Worm (Caenorhabditis elegans) whole organism, L4/young adult: ENCODE data around the gene srm-2.

Experiments used
- W03F9.2 ChIP-seq: fragments of 150-350 bp; optimal IDR thresholded peaks from 2 replicates; lab custom pipeline; 2014; ENCODE audit warnings: missing biosample characterization, missing genetic modification characterization
- dao-5 ChIP-seq: sonication (generic microtip); optimal IDR thresholded peaks from 2 replicates; lab custom pipeline; 2016; ENCODE audit warnings: missing genotype, missing genetic modification characterization, moderate library complexity, missing compliant biosample characterization
- him-1 ChIP-seq: sonication (generic microtip); optimal IDR thresholded peaks from 2 replicates; lab custom pipeline; 2016; ENCODE audit warnings: missing genotype, missing genetic modification reagents, missing genetic modification characterization, missing compliant biosample characterization

srm-2 gene

ce11 chrIV:5008378-5008777, at the start of gene srm-2:
srm-2 (plus strand) TSS chrIV:5008678.
- TF ChIP-seq W03F9.2 (tag; lab: Kevin White, UChicago) (no peak), him-1 (tag; lab: Kevin White, UChicago) (no peak), dao-5 (tag; lab: Kevin White, UChicago) (no peak)

DNA sequence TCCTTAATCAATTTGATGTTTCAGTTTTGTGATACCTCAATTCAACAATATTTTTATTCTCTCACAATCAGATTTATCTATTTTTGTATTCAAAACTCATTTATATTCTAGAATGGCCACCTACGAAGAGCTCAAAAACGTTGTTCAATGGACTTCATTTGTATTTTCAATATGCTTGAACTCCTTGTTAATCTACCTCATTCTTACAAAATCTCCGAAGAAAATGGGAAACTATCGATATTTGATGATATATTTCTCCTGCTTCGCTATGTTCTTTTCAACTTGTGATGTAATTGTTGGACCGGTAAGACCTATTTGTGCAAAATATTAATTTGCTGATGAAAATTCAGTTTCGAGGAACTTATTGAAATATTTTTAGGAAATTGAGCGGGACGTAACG, 47.9 kb upstream of the srm-2 start, which contains the start of gene str-164:
Gene str-164 (plus strand): TSS at position 113 of the 400 bp plus-strand sequence.
- TF ChIP-seq him-1 (tag; lab: Kevin White, UChicago) (no peak), W03F9.2 (tag; lab: Kevin White, UChicago) (no peak), dao-5 (tag; lab: Kevin White, UChicago) (no peak)

DNA sequence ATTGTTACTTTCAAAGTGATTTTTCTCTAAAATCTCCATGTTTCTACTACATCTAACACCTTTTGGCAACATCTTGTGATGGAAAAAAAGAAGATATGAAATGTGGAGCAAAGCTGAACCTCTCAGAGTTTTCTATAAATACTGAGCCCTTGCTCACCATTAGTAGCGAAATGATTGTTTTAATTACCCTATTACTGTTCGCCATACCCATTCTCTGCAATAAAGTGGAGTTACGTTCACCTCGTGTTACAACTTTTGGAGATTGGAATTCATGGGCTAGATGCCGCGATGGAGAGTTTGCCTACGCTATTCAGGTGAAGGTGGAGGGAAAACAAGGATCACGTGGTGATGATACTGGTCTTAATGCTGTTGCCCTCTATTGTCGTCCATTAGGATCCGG, 44.6 kb upstream of the srm-2 start, which contains the start of gene txt-3:
Gene txt-3 (plus strand): TSS at position 125 of the 400 bp plus-strand sequence.
- no peak for TF ChIP-seq W03F9.2 (tag; lab: Kevin White, UChicago)

DNA sequence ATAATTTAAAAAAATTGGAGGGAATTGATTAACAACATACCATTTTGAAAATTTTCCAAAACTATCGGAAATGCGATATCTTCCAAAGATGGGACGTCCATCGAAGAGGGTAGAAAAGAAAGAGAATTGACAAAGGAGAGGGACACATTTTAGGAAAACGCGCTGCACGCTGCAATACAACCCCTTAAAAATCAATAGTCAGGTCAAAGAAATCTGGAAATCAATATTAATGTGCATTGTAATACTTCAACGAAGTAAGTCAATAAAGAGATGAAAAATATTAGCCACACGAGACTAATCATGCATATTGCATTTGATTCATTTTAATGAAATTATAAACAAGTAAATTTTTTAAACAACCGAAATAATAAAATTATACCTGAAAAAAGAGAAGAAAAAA, 39.1 kb upstream of the srm-2 start, which contains the start of gene Y9C9A.13:
Gene Y9C9A.13 (minus strand): TSS at position 101 of the 400 bp plus-strand sequence.
- TF ChIP-seq him-1 (tag; lab: Kevin White, UChicago) (no peak), dao-5 (tag; lab: Kevin White, UChicago) (no peak), W03F9.2 (tag; lab: Kevin White, UChicago) (no peak)

DNA sequence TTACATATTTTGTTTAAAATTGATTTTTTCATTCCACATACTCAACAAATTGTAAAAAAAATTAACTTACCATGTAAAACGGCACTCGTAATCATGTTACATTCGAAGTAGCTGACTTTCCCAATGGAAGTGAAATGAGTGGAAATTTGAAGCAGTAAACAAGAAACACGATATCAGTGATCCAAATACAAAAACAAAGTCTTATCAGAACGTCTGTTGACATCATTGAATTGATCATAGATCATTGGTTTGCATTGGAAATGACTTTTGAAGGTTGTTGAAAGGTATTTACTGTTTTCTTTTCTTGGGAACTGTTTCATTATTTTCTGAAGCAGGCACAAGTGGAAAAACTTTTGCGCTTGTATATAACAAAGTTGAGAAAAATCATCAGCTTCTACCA, 32.5 kb upstream of the srm-2 start, which contains the start of gene Y9C9A.16:
Gene Y9C9A.16 (minus strand): TSS at position 131 of the 400 bp plus-strand sequence.
- no peak for TF ChIP-seq him-1 (tag; lab: Kevin White, UChicago)
- no peak for TF ChIP-seq dao-5 (tag; lab: Kevin White, UChicago)
- no peak for TF ChIP-seq W03F9.2 (tag; lab: Kevin White, UChicago)

ce11 chrIV:4977176-4977693, 31.2 kb upstream of the srm-2 start, which contains the start of gene E03H12.5:
E03H12.5 (plus strand) TSS chrIV:4977226.
- TF ChIP-seq him-1 (tag; lab: Kevin White, UChicago) (no peak), dao-5 (tag; lab: Kevin White, UChicago) (no peak), W03F9.2 (tag; lab: Kevin White, UChicago) (no peak)

- TF ChIP-seq him-1 (tag; lab: Kevin White, UChicago) (no peak), W03F9.2 (tag; lab: Kevin White, UChicago) (no peak), dao-5 (tag; lab: Kevin White, UChicago) (no peak)
Observed at ce11 chrIV:4981027-4981426, 27.5 kb upstream of the srm-2 start, which contains the start of gene srz-24. srz-24 (minus strand) TSS chrIV:4981127.

DNA sequence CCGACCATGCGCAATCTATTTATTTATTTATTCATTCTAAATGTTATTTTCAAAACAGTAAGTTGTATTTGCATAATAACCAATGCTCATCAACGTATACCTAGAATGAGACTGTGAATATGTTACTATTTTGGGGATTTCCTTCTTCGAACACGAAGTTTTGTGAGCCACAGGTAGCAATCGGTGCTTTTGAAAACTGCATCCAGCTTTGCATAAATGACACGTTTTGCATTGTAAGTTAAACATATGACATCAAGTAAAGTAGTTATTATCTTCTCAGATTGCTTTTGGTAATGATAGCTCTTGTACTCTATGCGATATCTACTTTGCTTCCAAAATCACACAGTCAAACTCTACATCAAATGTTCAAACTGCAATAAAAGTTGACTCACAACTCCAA, 26.0 kb upstream of the srm-2 start, which contains the start of gene E03H12.4:
Gene E03H12.4 (plus strand): TSS at position 120 of the 400 bp plus-strand sequence.
- TF ChIP-seq W03F9.2 (tag; lab: Kevin White, UChicago) (no peak), him-1 (tag; lab: Kevin White, UChicago) (no peak)

DNA sequence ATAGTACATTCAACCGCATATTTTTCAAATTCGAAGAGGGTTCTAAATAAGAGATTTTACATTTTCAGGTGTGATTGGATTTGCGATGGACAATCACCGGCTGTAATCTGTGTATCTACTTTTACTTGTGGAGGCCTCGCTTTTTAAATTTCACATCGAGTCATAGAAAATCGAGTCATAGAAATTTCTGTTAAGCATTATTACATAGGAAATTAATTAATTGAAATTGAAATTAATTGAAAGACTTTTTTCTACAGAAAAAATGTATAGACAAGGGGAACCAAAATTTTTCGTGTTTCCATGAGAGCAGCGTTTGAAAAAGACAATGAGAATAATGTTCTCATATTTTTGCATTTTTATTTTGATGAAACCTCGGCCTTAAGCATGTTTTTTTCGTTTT, 24.7 kb upstream of the srm-2 start, which contains the start of gene clec-176:
Gene clec-176 (plus strand): TSS at position 301 of the 400 bp plus-strand sequence.
- TF ChIP-seq him-1 (tag; lab: Kevin White, UChicago) (no peak), W03F9.2 (tag; lab: Kevin White, UChicago) (no peak)

- TF ChIP-seq dao-5 (tag; lab: Kevin White, UChicago) (no peak), him-1 (tag; lab: Kevin White, UChicago) (no peak), W03F9.2 (tag; lab: Kevin White, UChicago) (no peak)
Observed at ce11 chrIV:4986246-4986645, 22.2 kb upstream of the srm-2 start, which contains the start of gene clec-177. clec-177 (plus strand) TSS chrIV:4986546.

- TF ChIP-seq W03F9.2 (tag; lab: Kevin White, UChicago) (no peak), dao-5 (tag; lab: Kevin White, UChicago) (no peak), him-1 (tag; lab: Kevin White, UChicago) (no peak)
Observed at ce11 chrIV:4988531-4988930, 19.9 kb upstream of the srm-2 start, which contains the start of gene E03H12.7. E03H12.7 (minus strand) TSS chrIV:4988631.

ce11 chrIV:4992089-4992488, 16.4 kb upstream of the srm-2 start, which contains the start of gene str-162:
str-162 (plus strand) TSS chrIV:4992389.
- TF ChIP-seq dao-5 (tag; lab: Kevin White, UChicago) (no peak), him-1 (tag; lab: Kevin White, UChicago) (no peak), W03F9.2 (tag; lab: Kevin White, UChicago) (no peak)

- TF ChIP-seq dao-5 (tag; lab: Kevin White, UChicago) (no peak), W03F9.2 (tag; lab: Kevin White, UChicago) (no peak), him-1 (tag; lab: Kevin White, UChicago) (no peak)
Observed at ce11 chrIV:4993128-4993527, 15.3 kb upstream of the srm-2 start.

- TF ChIP-seq dao-5 (tag; lab: Kevin White, UChicago) (no peak), him-1 (tag; lab: Kevin White, UChicago) (no peak), W03F9.2 (tag; lab: Kevin White, UChicago) (no peak)
Observed at ce11 chrIV:4995842-4996241, 12.6 kb upstream of the srm-2 start, which contains the start of gene ssq-2. ssq-2 (plus strand) TSS chrIV:4996142.
